Worm (Caenorhabditis elegans): ENCODE results near the gene R09E10.6.

- no peak for TF ChIP-seq ces-1 (GFP tag; optimal IDR thresholded peaks at IDR 0.05)
- TF ChIP-seq elt-3 (tag; optimal IDR thresholded peaks at IDR 0.05) = no peak
- TF ChIP-seq elt-1 (tag; optimal IDR thresholded peaks at IDR 0.05; ENCODE audit: borderline replicate concordance, insufficient read depth) = no peak
- TF ChIP-seq mls-2 (tag; optimal IDR thresholded peaks at IDR 0.05) = no peak
- no peak for TF ChIP-seq unc-62 (GFP tag; optimal IDR thresholded peaks at IDR 0.05)
These were observed 9.6 kb downstream of the R09E10.6 start, which contains the start of gene rad-51 for ce11 chrIV:10284194-10284910.

All from whole organism, mixed stage, embryonic.